Worm (Caenorhabditis elegans) whole organism, L4/young adult: Measurements from ENCODE around the gene C49F5.6.

Source experiments
- W03F9.2 ChIP-seq: fragments of 150-350 bp; optimal IDR thresholded peaks from 2 replicates; lab custom pipeline; 2014; ENCODE audit warnings: missing biosample characterization, missing genetic modification characterization
- him-1 ChIP-seq: sonication (generic microtip); optimal IDR thresholded peaks from 2 replicates; lab custom pipeline; 2016; ENCODE audit warnings: missing genotype, missing genetic modification reagents, missing genetic modification characterization, missing compliant biosample characterization

- TF ChIP-seq him-1 (tag; lab: Kevin White, UChicago) (no peak), W03F9.2 (tag; lab: Kevin White, UChicago) (no peak)
Measured at ce11 chrX:11955125-11955524, 33.0 kb upstream of the C49F5.6 start, which contains the start of gene T08D10.3.
